Worm (Caenorhabditis elegans): ENCODE measurements around the gene fbxa-209.

DNA sequence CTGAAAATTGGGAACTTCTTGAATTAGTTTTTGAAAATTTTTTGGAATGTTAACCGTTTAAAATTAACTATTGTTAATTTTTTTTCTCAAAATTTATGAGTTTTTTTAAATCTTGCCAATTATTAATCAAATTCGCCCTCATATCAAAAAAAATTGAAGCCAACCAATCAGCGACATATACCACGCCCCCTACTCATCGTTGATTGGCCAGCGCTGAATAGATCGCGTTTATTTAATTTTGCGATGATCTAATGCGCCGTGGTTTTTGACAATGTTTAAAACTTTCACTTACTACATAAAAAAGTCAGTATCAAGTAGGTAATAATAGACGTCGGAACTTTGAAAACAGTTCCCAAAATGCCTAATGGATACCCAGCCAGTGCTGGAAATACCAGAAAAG, 15.5 kb upstream of the fbxa-209 start:
- TF ChIP-seq unc-130 (GFP tag; optimal IDR thresholded peaks at IDR 0.05) (no peak), B0261.1 (tag; optimal IDR thresholded peaks at IDR 0.05) (no peak), D2030.7 (GFP tag; IDR thresholded peaks at IDR 0.05) (no peak), hrde-1 (tag; optimal IDR thresholded peaks at IDR 0.05; ENCODE audit: borderline replicate concordance) (no peak), ama-1 (optimal IDR thresholded peaks at IDR 0.05) (no peak), ama-1 (GFP tag; optimal IDR thresholded peaks at IDR 0.05) (no peak), him-1 (tag; optimal IDR thresholded peaks at IDR 0.05) (no peak), T26A5.8 (tag; optimal IDR thresholded peaks at IDR 0.05) (no peak), dpl-1 (GFP tag; optimal IDR thresholded peaks at IDR 0.05) (no peak), tbx-9 (tag; optimal IDR thresholded peaks at IDR 0.05; ENCODE audit: borderline replicate concordance) (no peak), rcor-1 (GFP tag; IDR thresholded peaks at IDR 0.05) (no peak), lin-54 (GFP tag; optimal IDR thresholded peaks at IDR 0.05) (no peak), nhr-80 (tag; optimal IDR thresholded peaks at IDR 0.05) (no peak), dpff-1 (tag; optimal IDR thresholded peaks at IDR 0.05) (no peak)
